Worm (Caenorhabditis elegans) whole organism, L4 larva: Measurements from ENCODE around the gene gst-24.

Experiments used
- F10B5.3 ChIP-seq: sonication (generic microtip); optimal IDR thresholded peaks from 2 replicates; lab custom pipeline; 2016; ENCODE audit warnings: mild to moderate bottlenecking, missing genetic modification characterization, missing compliant biosample characterization
- F37D6.2 ChIP-seq: sonication (generic microtip); optimal IDR thresholded peaks from 2 replicates; lab custom pipeline; 2016; ENCODE audit warnings: mild to moderate bottlenecking, missing genetic modification characterization, missing compliant biosample characterization
- F44E2.7 ChIP-seq: fragments of 200-800 bp; sonication (Bioruptor generic); IDR thresholded peaks from 2 replicates; pipeline ENCODE4 v2.1.2; 2022; ENCODE audit warnings: missing genetic modification characterization, missing compliant biosample characterization
- R02D3.7 ChIP-seq: fragments of 150-350 bp; sonication (generic microtip); optimal IDR thresholded peaks from 3 replicates; lab custom pipeline; 2014; ENCODE audit warnings: missing biosample characterization, missing genetic modification characterization
- T26A8.4 ChIP-seq: fragments of 200-800 bp; sonication (Bioruptor generic); IDR thresholded peaks from 2 replicates; pipeline ENCODE4 v1.3.6; 2022; ENCODE audit warnings: missing genetic modification characterization, missing compliant biosample characterization
- Y5F2A.4 ChIP-seq: fragments of 200-800 bp; sonication (Bioruptor generic); optimal IDR thresholded peaks from 2 replicates; lab custom pipeline; 2018; ENCODE audit warnings: mild to moderate bottlenecking, missing genetic modification characterization, missing compliant biosample characterization
- Y75B8A.6 ChIP-seq: fragments of 200-800 bp; sonication (Bioruptor generic); IDR thresholded peaks from 2 replicates; pipeline ENCODE4 v1.3.6; 2022; ENCODE audit warnings: missing genetic modification reagents, missing genetic modification characterization, missing compliant biosample characterization
- aha-1 ChIP-seq: fragments of 150-350 bp; peaks from one replicate; lab custom pipeline; 2014; ENCODE audit warnings: missing biosample characterization, missing genetic modification characterization
- aly-2 ChIP-seq: sonication (generic microtip); optimal IDR thresholded peaks from 2 replicates; lab custom pipeline; 2018; ENCODE audit warnings: missing biosample characterization, missing genetic modification characterization
- cey-2 ChIP-seq: sonication (generic microtip); optimal IDR thresholded peaks from 3 replicates; lab custom pipeline; 2017; ENCODE audit warnings: missing genetic modification characterization, mild to moderate bottlenecking, missing compliant biosample characterization, antibody characterized with exemption, borderline replicate concordance; ENCODE audit not compliant: insufficient read depth
- daf-12 ChIP-seq: fragments of 150-350 bp; optimal IDR thresholded peaks from 2 replicates; lab custom pipeline; 2014; ENCODE audit warnings: missing biosample characterization, missing genetic modification reagents, missing genetic modification characterization
- dmd-8 ChIP-seq: fragments of 200-800 bp; sonication (Bioruptor generic); IDR thresholded peaks from 2 replicates; pipeline ENCODE4 v1.3.6; 2022; ENCODE audit warnings: missing genetic modification characterization, missing compliant biosample characterization
- dve-1 ChIP-seq: sonication (generic microtip); optimal IDR thresholded peaks from 2 replicates; lab custom pipeline; 2017; ENCODE audit warnings: antibody characterized with exemption, mild to moderate bottlenecking, missing genetic modification characterization, missing compliant biosample characterization; ENCODE audit not compliant: insufficient read depth
- egl-43 ChIP-seq: fragments of 200-800 bp; sonication (Bioruptor generic); IDR thresholded peaks from 2 replicates; pipeline ENCODE4 v1.3.6; 2022; ENCODE audit warnings: missing genetic modification reagents, missing genetic modification characterization, missing compliant biosample characterization
- hlh-30 ChIP-seq: sonication (generic microtip); optimal IDR thresholded peaks from 2 replicates; lab custom pipeline; 2017; ENCODE audit warnings: antibody characterized with exemption, mild to moderate bottlenecking, missing genetic modification characterization, missing compliant biosample characterization; ENCODE audit not compliant: insufficient read depth
- lim-7 ChIP-seq: fragments of 200-800 bp; sonication (Bioruptor generic); IDR thresholded peaks from 2 replicates; pipeline ENCODE4 v1.3.6; 2022; ENCODE audit warnings: missing genetic modification characterization, missing compliant biosample characterization
- lin-13 ChIP-seq: fragments of 150-350 bp; optimal IDR thresholded peaks from 2 replicates; lab custom pipeline; 2014; ENCODE audit warnings: missing biosample characterization, missing genetic modification reagents, missing genetic modification characterization
- lin-38 ChIP-seq: fragments of 200-800 bp; sonication (Bioruptor generic); IDR thresholded peaks from 2 replicates; pipeline ENCODE4 v1.3.6; 2022; ENCODE audit warnings: missing genetic modification reagents, missing genetic modification characterization, missing compliant biosample characterization
- madf-9 ChIP-seq: fragments of 200-800 bp; sonication (Bioruptor generic); conservative IDR thresholded peaks from 2 replicates; pipeline ENCODE4 v1.3.6; 2022; ENCODE audit warnings: missing genetic modification reagents, missing genetic modification characterization, missing compliant biosample characterization
- mes-2 ChIP-seq: sonication (generic microtip); optimal IDR thresholded peaks from 2 replicates; lab custom pipeline; 2016; ENCODE audit warnings: missing genotype, mild to moderate bottlenecking, missing genetic modification characterization, missing compliant biosample characterization; ENCODE audit not compliant: poor library complexity, severe bottlenecking
- mxl-2 ChIP-seq: fragments of 200-800 bp; sonication (Bioruptor generic); conservative IDR thresholded peaks from 2 replicates; pipeline ENCODE4 v1.3.6; 2022; ENCODE audit warnings: missing genetic modification reagents, missing genetic modification characterization, missing compliant biosample characterization
- nhr-28 ChIP-seq: fragments of 150-350 bp; optimal IDR thresholded peaks from 2 replicates; lab custom pipeline; 2014; ENCODE audit warnings: missing biosample characterization, missing genetic modification characterization
- nhr-42 ChIP-seq: fragments of 200-800 bp; sonication (Bioruptor generic); IDR thresholded peaks from 2 replicates; pipeline ENCODE4 v1.3.6; 2022; ENCODE audit warnings: missing genetic modification characterization, missing compliant biosample characterization
- pha-4 ChIP-seq, 2 experiments: fragments of 150-350 bp in 1 of 2; fragments of 200-800 bp in 1 of 2; sonication (Bioruptor generic) in 1 of 2; IDR thresholded peaks in 1 of 2; optimal IDR thresholded peaks in 1 of 2; 2 replicates each; pipeline versions ENCODE4 v1.3.6 to Lab custom; 2014 to 2022; ENCODE audit warnings: missing genetic modification characterization in 2 of 2, missing genetic modification reagents in 2 of 2, missing biosample characterization in 1 of 2, missing compliant biosample characterization in 1 of 2
- rbr-2 ChIP-seq: sonication (generic microtip); optimal IDR thresholded peaks from 2 replicates; lab custom pipeline; 2016; ENCODE audit warnings: missing genotype, missing genetic modification characterization, missing compliant biosample characterization
- sdz-12 ChIP-seq: fragments of 200-800 bp; sonication (Bioruptor generic); optimal IDR thresholded peaks from 2 replicates; lab custom pipeline; 2018; ENCODE audit warnings: mild to moderate bottlenecking, missing genetic modification characterization, missing compliant biosample characterization
- set-16 ChIP-seq: fragments of 200-800 bp; sonication (Bioruptor generic); IDR thresholded peaks from 2 replicates; pipeline ENCODE4 v1.3.6; 2022; ENCODE audit warnings: missing genetic modification reagents, missing genetic modification characterization, missing compliant biosample characterization
- skn-1 ChIP-seq: fragments of 150-350 bp; optimal IDR thresholded peaks from 2 replicates; lab custom pipeline; 2014; ENCODE audit warnings: missing biosample characterization, missing genetic modification characterization
- tag-97 ChIP-seq: fragments of 200-800 bp; sonication (Bioruptor generic); IDR thresholded peaks from 2 replicates; pipeline ENCODE4 v1.3.6; 2022; ENCODE audit warnings: missing genetic modification characterization, missing compliant biosample characterization
- unc-130 ChIP-seq: sonication (generic microtip); optimal IDR thresholded peaks from 2 replicates; lab custom pipeline; 2016; ENCODE audit warnings: missing genetic modification reagents, missing genetic modification characterization, missing compliant biosample characterization
- unc-39 ChIP-seq: sonication (generic microtip); optimal IDR thresholded peaks from 2 replicates; lab custom pipeline; 2017; ENCODE audit warnings: missing biosample characterization, missing genetic modification characterization
- zfp-3 ChIP-seq: fragments of 200-800 bp; sonication (Bioruptor generic); conservative IDR thresholded peaks from 2 replicates; pipeline ENCODE4 v1.3.6; 2022; ENCODE audit warnings: missing genetic modification reagents, missing genetic modification characterization, missing compliant biosample characterization
- zip-2 ChIP-seq: fragments of 150-350 bp; optimal IDR thresholded peaks from 2 replicates; lab custom pipeline; 2014; ENCODE audit warnings: missing biosample characterization, missing genetic modification characterization

Gene gst-24

DNA sequence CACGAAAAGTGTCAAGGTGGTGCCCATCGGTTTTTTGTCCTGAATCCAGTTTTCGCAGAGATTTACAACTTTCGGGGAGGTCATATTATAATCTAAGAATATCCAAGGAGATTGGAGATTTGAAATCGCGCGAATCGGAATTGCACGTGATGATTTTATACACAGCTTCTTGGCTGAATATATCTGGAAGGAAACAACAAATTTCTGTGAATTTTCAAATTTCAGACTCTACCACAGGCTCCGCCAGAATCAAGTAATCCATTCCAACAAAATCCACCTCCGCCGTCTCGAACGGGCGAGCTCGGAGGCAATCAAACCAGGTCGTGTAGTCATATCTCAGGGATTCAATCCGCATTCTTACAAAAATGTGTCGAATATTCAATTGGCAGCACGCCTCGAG is 15.9 kb downstream of the gst-24 start:
- TF ChIP-seq mxl-2 (GFP tag; lab: Robert Waterston, UW) = no peak
- TF ChIP-seq aha-1 (tag; lab: Kevin White, UChicago) = peak; percentile 96
- TF ChIP-seq, all 104 proteins: peak for 1

DNA sequence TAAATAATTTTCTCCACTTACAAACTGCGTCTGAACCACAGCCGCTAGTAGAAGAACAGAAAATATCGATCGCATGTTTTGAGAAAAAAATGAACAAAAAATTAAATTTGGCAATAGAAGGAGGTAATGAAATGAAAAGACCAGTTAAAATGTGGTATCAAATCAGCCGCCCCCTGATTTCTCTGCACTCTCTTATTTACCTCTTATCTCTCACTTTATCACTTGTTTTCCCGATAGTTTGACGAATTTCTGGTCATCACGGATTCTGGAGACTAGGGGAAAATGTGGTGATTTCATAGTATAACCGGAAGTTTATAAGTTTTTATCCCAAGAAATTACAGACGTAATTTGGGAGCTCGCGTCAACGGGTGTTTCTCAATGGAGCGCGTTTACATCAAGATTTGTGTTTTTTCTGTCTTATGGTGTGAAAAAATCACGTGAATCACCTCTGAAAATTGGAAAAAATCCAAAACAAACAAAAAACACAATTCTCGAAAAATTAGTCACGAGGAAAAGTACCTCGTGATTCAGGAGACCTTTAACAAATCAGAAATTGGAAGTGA is 17.4 kb downstream of the gst-24 start, which contains the start of gene clec-146:
clec-146 (minus strand) TSS at position 116 of the 563 bp plus-strand sequence.
- TF ChIP-seq zfp-3 = no peak
- TF ChIP-seq egl-43 (GFP tag; lab: Robert Waterston, UW) = no peak
- TF ChIP-seq F10B5.3 (tag; lab: Kevin White, UChicago) = no peak
- TF ChIP-seq lim-7 (GFP tag; lab: Robert Waterston, UW) = no peak
- TF ChIP-seq dve-1 = no peak
- TF ChIP-seq lin-13 = no peak
- TF ChIP-seq aly-2 (tag; lab: Kevin White, UChicago) = no peak
- no peak for TF ChIP-seq rbr-2 (tag; lab: Kevin White, UChicago)
- TF ChIP-seq unc-39 (tag; lab: Kevin White, UChicago) = no peak
- TF ChIP-seq set-16 (GFP tag; lab: Robert Waterston, UW) = no peak
- TF ChIP-seq dmd-8 = no peak
- TF ChIP-seq mes-2 (tag; lab: Kevin White, UChicago) = no peak
- TF ChIP-seq pha-4 (GFP tag; IDR thresholded peaks at IDR 0.05; lab: Robert Waterston, UW) = no peak
- TF ChIP-seq pha-4 (tag; optimal IDR thresholded peaks at IDR 0.05; lab: Kevin White, UChicago) = no peak
- TF ChIP-seq F44E2.7 = no peak
- TF ChIP-seq Y75B8A.6 (GFP tag; lab: Robert Waterston, UW) = no peak
- TF ChIP-seq lin-38 (GFP tag; lab: Robert Waterston, UW) = no peak
- TF ChIP-seq unc-130 = no peak
- TF ChIP-seq Y5F2A.4 = no peak
- TF ChIP-seq sdz-12 (GFP tag; lab: Kevin White, UChicago) = no peak
- no peak for TF ChIP-seq cey-2 (tag; lab: Kevin White, UChicago)
- TF ChIP-seq, all 104 proteins: peak for 0

DNA sequence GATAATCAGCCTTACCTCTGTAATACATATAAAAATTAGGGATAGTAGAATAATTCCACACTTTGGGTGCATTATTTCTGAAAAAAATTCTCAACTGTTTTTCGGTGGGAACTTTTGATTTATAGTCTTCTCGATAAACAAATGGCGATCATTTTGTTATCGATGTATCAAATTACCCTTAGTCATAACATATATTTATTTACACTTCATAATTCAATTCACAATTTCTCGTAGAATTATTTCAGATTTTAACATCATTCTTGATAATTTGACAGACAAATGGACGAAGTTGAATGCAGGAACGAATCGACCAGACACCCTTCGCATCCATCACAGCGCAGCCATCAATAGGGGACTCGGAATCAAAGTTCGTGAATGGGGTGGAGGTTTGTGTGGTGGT is 20.7 kb downstream of the gst-24 start, which contains the start of gene clec-145:
clec-145 (minus strand) TSS at position 101 of the 400 bp plus-strand sequence.
- TF ChIP-seq unc-39 (tag; lab: Kevin White, UChicago) (no peak), hlh-30 (tag; lab: Kevin White, UChicago) (no peak), F37D6.2 (tag; lab: Kevin White, UChicago) (no peak), skn-1 (tag; lab: Kevin White, UChicago) (no peak), tag-97 (GFP tag; lab: Robert Waterston, UW) (no peak)

DNA sequence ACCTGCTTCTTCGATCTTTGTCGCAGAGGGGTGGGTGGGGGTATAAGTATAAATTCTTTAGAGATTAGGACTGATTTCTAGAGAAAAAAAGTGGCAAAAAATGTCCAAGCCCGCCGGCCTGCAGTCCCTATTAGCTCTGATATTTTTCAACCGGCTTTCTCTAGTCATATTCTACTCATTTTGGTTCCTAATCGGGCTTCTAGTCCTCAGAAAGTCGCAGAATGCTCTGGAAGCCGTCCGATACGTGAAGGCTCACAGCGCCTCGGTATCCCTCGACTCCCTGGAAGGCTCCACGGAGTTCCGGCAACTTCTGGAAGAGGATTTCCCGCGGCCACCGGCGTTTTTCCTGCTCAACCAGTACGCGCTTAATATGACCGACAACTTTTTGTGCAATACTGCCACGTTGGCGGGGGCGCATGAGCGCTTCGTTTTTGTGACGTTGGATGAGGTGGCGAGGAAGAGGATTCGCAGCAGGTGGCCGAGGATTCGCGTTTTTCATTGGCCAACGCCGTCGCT is 25.5 kb downstream of the gst-24 start, which contains the start of gene Y48E1B.8:
Y48E1B.8 (plus strand) TSS at position 51 of the 516 bp plus-strand sequence.
- TF ChIP-seq hlh-30 (tag; lab: Kevin White, UChicago) (no peak), zip-2 (tag; lab: Kevin White, UChicago) (no peak), R02D3.7 (no peak), madf-9 (GFP tag; lab: Robert Waterston, UW) (no peak), daf-12 (tag; lab: Kevin White, UChicago) (no peak), set-16 (GFP tag; lab: Robert Waterston, UW) (peak; percentile 59), nhr-28 (tag; lab: Kevin White, UChicago) (no peak), nhr-42 (GFP tag; lab: Robert Waterston, UW) (0 out of 2 replicates have a peak, but pooled peaks have one; percentile 5), T26A8.4 (no peak), cey-2 (tag; lab: Kevin White, UChicago) (no peak)
- TF ChIP-seq, all 104 proteins: peak for 2
